Fruit fly (Drosophila melanogaster) whole organism, prepupa: ENCODE results near the gene CG5953.

Source experiments
- Blimp-1 ChIP-seq: fragments of 200-800 bp; sonication (Bioruptor generic); optimal IDR thresholded peaks from 3 replicates; lab custom pipeline; 2017; ENCODE audit warnings: missing biosample characterization, missing genetic modification characterization, mild to moderate bottlenecking, moderate library complexity, missing genetic modification reagents
- CG10631 ChIP-seq: fragments of 200-800 bp; sonication (Bioruptor generic); optimal IDR thresholded peaks from 2 replicates; lab custom pipeline; 2016; ENCODE audit warnings: missing biosample characterization, missing genetic modification characterization
- CG11294 ChIP-seq: fragments of 200-800 bp; sonication (Bioruptor generic); IDR thresholded peaks from 2 replicates; pipeline ENCODE4 v1.3.6; 2022; ENCODE audit warnings: missing biosample characterization, missing genetic modification characterization
- CG15336 ChIP-seq: fragments of 200-800 bp; sonication (Bioruptor generic); IDR thresholded peaks from 2 replicates; pipeline ENCODE4 v1.3.6; 2022; ENCODE audit warnings: missing biosample characterization, missing genetic modification characterization
- CG1621 ChIP-seq: fragments of 200-800 bp; sonication (Bioruptor generic); optimal IDR thresholded peaks from 3 replicates; lab custom pipeline; 2018; ENCODE audit warnings: missing biosample characterization, mild to moderate bottlenecking, missing genetic modification characterization
- CG16779 ChIP-seq: fragments of 200-800 bp; sonication (Bioruptor generic); optimal IDR thresholded peaks from 3 replicates; lab custom pipeline; 2017; ENCODE audit warnings: missing biosample characterization, mild to moderate bottlenecking, missing genetic modification characterization
- CG3032 ChIP-seq: fragments of 200-800 bp; optimal IDR thresholded peaks from 2 replicates; lab custom pipeline; 2019; ENCODE audit warnings: missing biosample characterization, mild to moderate bottlenecking, missing genetic modification characterization, moderate library complexity
- CG32006 ChIP-seq: fragments of 200-800 bp; sonication (Bioruptor generic); optimal IDR thresholded peaks from 3 replicates; lab custom pipeline; 2017; ENCODE audit warnings: missing biosample characterization, mild to moderate bottlenecking, missing genetic modification characterization
- CG3919 ChIP-seq: fragments of 200-800 bp; sonication (Bioruptor generic); optimal IDR thresholded peaks from 3 replicates; lab custom pipeline; 2016; ENCODE audit warnings: missing biosample characterization, missing genetic modification characterization
- CG4318 ChIP-seq: fragments of 200-800 bp; sonication (Bioruptor generic); optimal IDR thresholded peaks from 3 replicates; lab custom pipeline; 2017; ENCODE audit warnings: missing biosample characterization, mild to moderate bottlenecking, missing genetic modification characterization
- CG6276 ChIP-seq: fragments of 200-800 bp; sonication (Bioruptor generic); optimal IDR thresholded peaks from 2 replicates; lab custom pipeline; 2017; ENCODE audit warnings: missing biosample characterization, mild to moderate bottlenecking, missing genetic modification characterization
- CG6792 ChIP-seq: fragments of 200-800 bp; sonication (Bioruptor generic); optimal IDR thresholded peaks from 3 replicates; lab custom pipeline; 2016; ENCODE audit warnings: missing biosample characterization, missing genetic modification characterization
- CG6808 ChIP-seq: fragments of 200-800 bp; sonication (Bioruptor generic); optimal IDR thresholded peaks from 3 replicates; lab custom pipeline; 2017; ENCODE audit warnings: missing biosample characterization, missing genetic modification characterization, mild to moderate bottlenecking, moderate library complexity, missing genetic modification reagents
- CG7368 ChIP-seq: fragments of 200-800 bp; sonication (Bioruptor generic); optimal IDR thresholded peaks from 3 replicates; lab custom pipeline; 2016; ENCODE audit warnings: missing biosample characterization, missing genetic modification characterization
- CG8119 ChIP-seq: fragments of 200-800 bp; sonication (Bioruptor generic); IDR thresholded peaks from 3 replicates; pipeline ENCODE4 v1.3.6; 2022; ENCODE audit warnings: missing biosample characterization, missing genetic modification characterization
- CG8632 ChIP-seq: fragments of 200-800 bp; sonication (Bioruptor generic); optimal IDR thresholded peaks from 3 replicates; lab custom pipeline; 2016; ENCODE audit warnings: missing biosample characterization, missing genetic modification characterization
- CG9139 ChIP-seq: fragments of 200-800 bp; sonication (Bioruptor generic); optimal IDR thresholded peaks from 3 replicates; lab custom pipeline; 2017; ENCODE audit warnings: missing biosample characterization, mild to moderate bottlenecking, missing genetic modification characterization
- Eip78C ChIP-seq: fragments of 200-800 bp; sonication (Bioruptor generic); peaks from one replicate; lab custom pipeline; 2016; ENCODE audit warnings: missing biosample characterization, missing genetic modification characterization
- Eip93F ChIP-seq: fragments of 200-800 bp; sonication (Bioruptor generic); optimal IDR thresholded peaks from 2 replicates; lab custom pipeline; 2016; ENCODE audit warnings: missing biosample characterization, mild to moderate bottlenecking, missing genetic modification characterization
- Ets21C ChIP-seq: fragments of 200-800 bp; sonication (Bioruptor generic); optimal IDR thresholded peaks from 3 replicates; lab custom pipeline; 2016; ENCODE audit warnings: missing biosample characterization, missing genetic modification characterization
- Ets96B ChIP-seq: fragments of 200-800 bp; optimal IDR thresholded peaks from 2 replicates; lab custom pipeline; 2019; ENCODE audit warnings: missing biosample characterization, mild to moderate bottlenecking, missing genetic modification characterization, moderate library complexity
- Hr38 ChIP-seq: sonication (Bioruptor generic); optimal IDR thresholded peaks from 2 replicates; lab custom pipeline; 2016; ENCODE audit warnings: missing biosample characterization, missing genetic modification characterization
- Hr39 ChIP-seq: fragments of 200-800 bp; sonication (Bioruptor generic); optimal IDR thresholded peaks from 2 replicates; lab custom pipeline; 2016; ENCODE audit warnings: missing biosample characterization, missing genetic modification characterization
- Hr4 ChIP-seq: fragments of 200-800 bp; sonication (Bioruptor generic); optimal IDR thresholded peaks from 3 replicates; lab custom pipeline; 2016; ENCODE audit warnings: missing biosample characterization, missing genetic modification characterization
- Lpt ChIP-seq: fragments of 200-800 bp; sonication (Bioruptor generic); optimal IDR thresholded peaks from 3 replicates; lab custom pipeline; 2016; ENCODE audit warnings: missing biosample characterization, missing genetic modification characterization
- Met ChIP-seq: fragments of 200-800 bp; sonication (Bioruptor generic); optimal IDR thresholded peaks from 3 replicates; lab custom pipeline; 2016; ENCODE audit warnings: missing biosample characterization, missing genetic modification characterization
- OdsH ChIP-seq: fragments of 200-800 bp; sonication (Bioruptor generic); optimal IDR thresholded peaks from 3 replicates; lab custom pipeline; 2016; ENCODE audit warnings: missing biosample characterization, missing genetic modification characterization
- Smox ChIP-seq: fragments of 200-800 bp; sonication (Bioruptor generic); optimal IDR thresholded peaks from 3 replicates; lab custom pipeline; 2016; ENCODE audit warnings: missing biosample characterization, missing genetic modification characterization
- Sox102F ChIP-seq: fragments of 200-800 bp; sonication (Bioruptor generic); optimal IDR thresholded peaks from 2 replicates; lab custom pipeline; 2016; ENCODE audit warnings: missing biosample characterization, mild to moderate bottlenecking, missing genetic modification characterization
- Sox15 ChIP-seq: fragments of 200-800 bp; sonication (Bioruptor generic); optimal IDR thresholded peaks from 3 replicates; lab custom pipeline; 2016; ENCODE audit warnings: missing biosample characterization, missing genetic modification characterization
- achi ChIP-seq: fragments of 200-800 bp; sonication (Bioruptor generic); optimal IDR thresholded peaks from 3 replicates; lab custom pipeline; 2016; ENCODE audit warnings: missing biosample characterization, missing genetic modification characterization
- acj6 ChIP-seq: fragments of 200-800 bp; sonication (Bioruptor generic); optimal IDR thresholded peaks from 3 replicates; lab custom pipeline; 2016; ENCODE audit warnings: missing biosample characterization, missing genetic modification characterization
- cyc ChIP-seq: fragments of 200-800 bp; sonication (Bioruptor generic); optimal IDR thresholded peaks from 3 replicates; lab custom pipeline; 2016; ENCODE audit warnings: missing biosample characterization, missing genetic modification characterization
- dac ChIP-seq: fragments of 200-800 bp; sonication (Bioruptor generic); optimal IDR thresholded peaks from 2 replicates; lab custom pipeline; 2017; ENCODE audit warnings: missing biosample characterization, mild to moderate bottlenecking, missing genetic modification characterization
- dsx ChIP-seq: fragments of 200-800 bp; optimal IDR thresholded peaks from 3 replicates; lab custom pipeline; 2019; ENCODE audit warnings: missing biosample characterization, mild to moderate bottlenecking, missing genetic modification characterization, moderate library complexity; ENCODE audit not compliant: poor library complexity, severe bottlenecking
- eg ChIP-seq: fragments of 200-800 bp; sonication (Bioruptor generic); IDR thresholded peaks from 3 replicates; pipeline ENCODE4 v1.3.6; 2022; ENCODE audit warnings: missing biosample characterization, missing genetic modification characterization
- esn ChIP-seq: fragments of 200-800 bp; sonication (Bioruptor generic); optimal IDR thresholded peaks from 2 replicates; lab custom pipeline; 2016; ENCODE audit warnings: missing biosample characterization, mild to moderate bottlenecking, missing genetic modification characterization, moderate library complexity
- fd59A ChIP-seq: fragments of 200-800 bp; sonication (Bioruptor generic); optimal IDR thresholded peaks from 2 replicates; lab custom pipeline; 2017; ENCODE audit warnings: missing biosample characterization, mild to moderate bottlenecking, missing genetic modification characterization, missing genetic modification reagents
- fd85E ChIP-seq: fragments of 200-800 bp; sonication (Bioruptor generic); optimal IDR thresholded peaks from 3 replicates; lab custom pipeline; 2016; ENCODE audit warnings: missing biosample characterization, missing genetic modification characterization
- fkh ChIP-seq: fragments of 200-800 bp; sonication (Bioruptor generic); optimal IDR thresholded peaks from 3 replicates; lab custom pipeline; 2017; ENCODE audit warnings: missing biosample characterization, mild to moderate bottlenecking, missing genetic modification characterization, moderate library complexity
- lz ChIP-seq: fragments of 200-800 bp; sonication (Bioruptor generic); optimal IDR thresholded peaks from 3 replicates; lab custom pipeline; 2016; ENCODE audit warnings: missing biosample characterization, missing genetic modification characterization
- net ChIP-seq: fragments of 200-800 bp; sonication (Bioruptor generic); optimal IDR thresholded peaks from 3 replicates; lab custom pipeline; 2016; ENCODE audit warnings: missing biosample characterization, missing genetic modification characterization
- pdm3 ChIP-seq: fragments of 200-800 bp; sonication (Bioruptor generic); optimal IDR thresholded peaks from 3 replicates; lab custom pipeline; 2016; ENCODE audit warnings: missing biosample characterization, missing genetic modification characterization
- salr ChIP-seq, 2 experiments: fragments of 200-800 bp; sonication (Bioruptor generic); optimal IDR thresholded peaks; 3 replicates each; lab custom pipeline; 2016 to 2018; ENCODE audit warnings: missing biosample characterization in 2 of 2, missing genetic modification characterization in 2 of 2, mild to moderate bottlenecking in 1 of 2
- spab ChIP-seq: fragments of 200-800 bp; sonication (Bioruptor generic); optimal IDR thresholded peaks from 2 replicates; lab custom pipeline; 2017; ENCODE audit warnings: missing biosample characterization, mild to moderate bottlenecking, missing genetic modification characterization, missing genetic modification reagents
- ss ChIP-seq, 2 experiments: fragments of 200-800 bp; sonication (Bioruptor generic); optimal IDR thresholded peaks; 2 replicates in 1 of 2; 3 replicates in 1 of 2; lab custom pipeline; 2017 to 2018; ENCODE audit warnings: mild to moderate bottlenecking in 2 of 2, missing biosample characterization in 2 of 2, missing genetic modification characterization in 2 of 2, moderate library complexity in 1 of 2
- svp ChIP-seq: fragments of 200-800 bp; sonication (Bioruptor generic); peaks from one replicate; lab custom pipeline; 2016; ENCODE audit warnings: missing biosample characterization, missing genetic modification characterization
- topi ChIP-seq: fragments of 200-800 bp; sonication (Bioruptor generic); optimal IDR thresholded peaks from 3 replicates; lab custom pipeline; 2016; ENCODE audit warnings: missing biosample characterization, missing genetic modification characterization
- vri ChIP-seq: fragments of 200-800 bp; sonication (Bioruptor generic); optimal IDR thresholded peaks from 3 replicates; lab custom pipeline; 2016; ENCODE audit warnings: missing biosample characterization, mild to moderate bottlenecking, missing genetic modification characterization

The CG5953 gene

DNA sequence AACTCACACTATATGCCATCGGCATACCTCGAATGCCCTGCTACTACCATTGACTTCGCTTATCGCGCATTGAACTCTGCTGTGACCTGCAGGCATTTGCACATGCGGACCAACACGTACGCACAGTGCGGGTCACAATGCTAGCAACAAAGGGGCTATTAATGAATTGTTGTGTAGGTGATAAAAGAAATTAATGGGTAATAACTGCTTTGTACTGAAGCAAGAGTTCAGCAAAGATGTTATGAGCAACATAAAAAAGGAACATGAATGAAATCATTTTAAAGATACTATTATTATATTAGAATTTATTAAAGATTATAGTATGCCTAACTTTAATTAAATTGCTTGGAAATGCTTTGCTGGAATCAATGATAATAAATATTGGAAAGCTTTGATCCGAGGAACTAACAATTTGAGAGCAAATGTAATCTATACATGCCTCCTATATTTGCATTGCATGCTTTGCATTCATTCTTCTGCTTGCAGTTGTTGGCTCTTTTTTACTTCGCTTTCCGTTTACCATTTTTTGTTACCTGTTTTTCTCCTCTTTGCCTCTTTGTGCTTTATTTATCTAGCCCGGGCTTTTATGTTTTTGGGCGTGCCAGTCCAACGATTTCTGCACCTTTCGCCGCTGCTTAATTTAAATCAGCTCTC is 29.7 kb downstream of the CG5953 start (continued):
- TF ChIP-seq CG16779 (tag; lab: Kevin White, UChicago) (peak; percentile 44), CG1621 (tag; lab: Kevin White, UChicago) (peak; percentile 64), Ets96B (tag; lab: Kevin White, UChicago) (peak; percentile 38), CG15336 (GFP tag; lab: Robert Waterston, UW) (peak; percentile 53), Blimp-1 (GFP tag; lab: Kevin White, UChicago) (no peak), spab (GFP tag; lab: Kevin White, UChicago) (peak; percentile 53), achi (GFP tag; lab: Kevin White, UChicago) (peak; percentile 64), Eip78C (GFP tag; lab: Kevin White, UChicago) (peak; percentile 84), OdsH (GFP tag; lab: Kevin White, UChicago) (peak; percentile 77), pdm3 (GFP tag; lab: Kevin White, UChicago) (peak; percentile 53), CG6808 (peak; percentile 60), Hr38 (no peak), Ets21C (no peak), CG6792 (peak; percentile 52), Met (GFP tag; lab: Kevin White, UChicago) (peak; percentile 48), CG3919 (GFP tag; lab: Kevin White, UChicago) (peak; percentile 47), CG8632 (peak; percentile 50), fkh (GFP tag; lab: Kevin White, UChicago) (no peak), fd59A (peak; percentile 57), Sox102F (GFP tag; lab: Kevin White, UChicago) (peak; percentile 42), CG6276 (GFP tag; lab: Kevin White, UChicago) (peak; percentile 70), Hr4 (GFP tag; lab: Kevin White, UChicago) (peak; percentile 72), CG11294 (GFP tag; lab: Robert Waterston, UW) (no peak), Sox15 (peak; percentile 36), net (GFP tag; lab: Kevin White, UChicago) (peak; percentile 59), acj6 (GFP tag; lab: Kevin White, UChicago) (peak; percentile 59), Lpt (GFP tag; lab: Kevin White, UChicago) (peak; percentile 47), cyc (GFP tag; lab: Kevin White, UChicago) (peak; percentile 14), eg (peak; percentile 46; the same call in 1 of the 3 replicates), dac (no peak), lz (GFP tag; lab: Kevin White, UChicago) (peak; percentile 11), Hr39 (GFP tag; lab: Kevin White, UChicago) (peak; percentile 44), Smox (GFP tag; lab: Kevin White, UChicago) (no peak), topi (GFP tag; lab: Kevin White, UChicago) (no peak), Eip93F (GFP tag; lab: Kevin White, UChicago) (no peak), svp (peak; percentile 95), salr (GFP tag; optimal IDR thresholded peaks at IDR 0.05; lab: Kevin White, UChicago) (peak in 1 of 2 experiments; percentile 52), CG32006 (GFP tag; lab: Kevin White, UChicago) (peak; percentile 86), CG7368 (GFP tag; lab: Kevin White, UChicago) (peak; percentile 26), CG3032 (tag; lab: Kevin White, UChicago) (peak; percentile 35), ss (GFP tag; optimal IDR thresholded peaks at IDR 0.05; lab: Kevin White, UChicago) (peak; percentile 42 to 66)

DNA sequence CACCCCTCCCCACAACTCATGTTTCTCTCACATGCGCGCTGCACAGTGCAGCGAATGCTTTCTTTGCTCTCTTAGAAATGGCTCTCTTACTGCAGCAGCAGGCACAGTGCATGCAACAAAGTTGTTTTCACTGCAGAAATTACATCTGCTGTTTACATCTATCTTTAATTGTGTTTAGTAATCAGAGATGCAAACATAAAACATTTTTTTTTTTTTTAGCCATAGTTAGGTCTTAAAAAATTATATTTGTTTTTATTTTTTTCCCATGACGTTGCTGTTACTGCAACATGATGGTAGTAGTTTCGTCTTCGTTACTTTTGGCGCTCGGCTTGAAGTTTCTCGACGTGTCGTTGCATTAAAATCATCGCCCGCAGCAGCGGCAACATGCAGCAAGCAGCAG is 31.3 kb downstream of the CG5953 start:
- TF ChIP-seq eg: peak; percentile 50; the same call in 2 of the 3 replicates
- no peak for TF ChIP-seq fd85E (GFP tag; lab: Kevin White, UChicago)
- TF ChIP-seq fd59A: no peak
- peak; percentile 70 for TF ChIP-seq CG8119 (GFP tag; lab: Robert Waterston, UW)
- no peak for TF ChIP-seq Eip93F (GFP tag; lab: Kevin White, UChicago)
- peak; percentile 26 for TF ChIP-seq CG4318
- peak; percentile 59 for TF ChIP-seq dsx (GFP tag; lab: Kevin White, UChicago)
- peak; percentile 23 for TF ChIP-seq achi (GFP tag; lab: Kevin White, UChicago)
- TF ChIP-seq CG11294 (GFP tag; lab: Robert Waterston, UW): no peak
- no peak for TF ChIP-seq Sox15
- no peak for TF ChIP-seq vri (GFP tag; lab: Kevin White, UChicago)
- TF ChIP-seq CG15336 (GFP tag; lab: Robert Waterston, UW): peak; percentile 69
- TF ChIP-seq esn (GFP tag; lab: Kevin White, UChicago): no peak
- TF ChIP-seq topi (GFP tag; lab: Kevin White, UChicago): no peak
- TF ChIP-seq CG10631 (GFP tag; lab: Kevin White, UChicago): no peak
- no peak for TF ChIP-seq CG1621 (tag; lab: Kevin White, UChicago)
- TF ChIP-seq pdm3 (GFP tag; lab: Kevin White, UChicago): peak; percentile 10
- no peak for TF ChIP-seq Hr39 (GFP tag; lab: Kevin White, UChicago)
- TF ChIP-seq CG9139 (GFP tag; lab: Kevin White, UChicago): no peak
- TF ChIP-seq lz (GFP tag; lab: Kevin White, UChicago): no peak
